Worm (Caenorhabditis elegans) whole organism, midembryonic: ENCODE data around the gene dnj-5.

Experiments
- cog-1 ChIP-seq: sonication (generic microtip); optimal IDR thresholded peaks from 2 replicates; lab custom pipeline; 2016; ENCODE audit warnings: missing genetic modification characterization, missing compliant biosample characterization
- flt-1 ChIP-seq: fragments of 200-800 bp; sonication (Bioruptor generic); IDR thresholded peaks from 2 replicates; pipeline ENCODE4 v1.3.6; 2022; ENCODE audit warnings: missing genetic modification characterization, missing compliant biosample characterization
- ztf-23 ChIP-seq: fragments of 200-800 bp; sonication (Bioruptor generic); IDR thresholded peaks from 2 replicates; pipeline ENCODE4 v1.3.6; 2022; ENCODE audit warnings: missing genetic modification reagents, missing genetic modification characterization, missing compliant biosample characterization

ce11 chrII:6897507-6897906 lies 39.4 kb upstream of the dnj-5 start, which contains the start of gene C44B7.11:
- no peak for TF ChIP-seq flt-1 (GFP tag; lab: Robert Waterston, UW)
- TF ChIP-seq cog-1 = no peak
- no peak for TF ChIP-seq ztf-23
